Fruit fly (Drosophila melanogaster) Kc167 (cell line): ENCODE results near the gene CG11786.

Source experiments
- Myc ChIP-seq: fragments of >200 bp; optimal IDR thresholded peaks from 2 replicates; lab custom pipeline; 2017; ENCODE audit warnings: missing external identifiers
- Sin3A ChIP-seq: fragments of >200 bp; optimal IDR thresholded peaks from 2 replicates; lab custom pipeline; 2018; ENCODE audit warnings: missing external identifiers
- h ChIP-seq: fragments of >200 bp; optimal IDR thresholded peaks from 3 replicates; lab custom pipeline; 2018; ENCODE audit warnings: missing external identifiers
- insv ChIP-seq: fragments of >200 bp; optimal IDR thresholded peaks from 3 replicates; lab custom pipeline; 2018; ENCODE audit warnings: missing external identifiers
- psq ChIP-seq: fragments of >200 bp; optimal IDR thresholded peaks from 2 replicates; lab custom pipeline; 2017; ENCODE audit warnings: missing external identifiers
- ttk ChIP-seq: sonication (Bioruptor generic); optimal IDR thresholded peaks from 2 replicates; lab custom pipeline; 2017; ENCODE audit warnings: missing external identifiers

Gene CG11786

DNA sequence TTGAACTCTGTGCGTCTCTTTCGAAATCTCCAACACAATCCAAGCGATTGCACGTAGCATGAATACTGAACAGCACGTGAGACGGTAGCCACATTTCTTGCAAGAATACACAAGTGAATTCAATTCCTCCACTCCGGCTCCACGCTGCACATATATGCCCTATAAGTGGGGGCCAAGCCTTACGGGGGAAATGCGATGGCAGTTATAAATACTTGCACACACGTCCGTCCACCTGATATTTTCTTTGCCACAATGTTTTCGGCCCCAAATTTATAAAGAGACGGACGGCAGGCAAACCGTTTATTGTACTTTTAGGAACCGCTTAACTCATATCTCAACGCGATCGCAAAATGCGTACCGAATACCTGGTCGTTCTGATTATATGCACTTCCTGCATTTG, at the start of gene CG11786:
TSS of gene CG11786 (plus strand) at position 301 of the 400 bp plus-strand sequence.
- TF ChIP-seq psq (lab: Kevin White, UChicago) (no peak), h (lab: Kevin White, UChicago) (no peak), ttk (lab: Kevin White, UChicago) (no peak), Sin3A (lab: Kevin White, UChicago) (no peak), Myc (lab: Kevin White, UChicago) (no peak), insv (lab: Kevin White, UChicago) (no peak)

DNA sequence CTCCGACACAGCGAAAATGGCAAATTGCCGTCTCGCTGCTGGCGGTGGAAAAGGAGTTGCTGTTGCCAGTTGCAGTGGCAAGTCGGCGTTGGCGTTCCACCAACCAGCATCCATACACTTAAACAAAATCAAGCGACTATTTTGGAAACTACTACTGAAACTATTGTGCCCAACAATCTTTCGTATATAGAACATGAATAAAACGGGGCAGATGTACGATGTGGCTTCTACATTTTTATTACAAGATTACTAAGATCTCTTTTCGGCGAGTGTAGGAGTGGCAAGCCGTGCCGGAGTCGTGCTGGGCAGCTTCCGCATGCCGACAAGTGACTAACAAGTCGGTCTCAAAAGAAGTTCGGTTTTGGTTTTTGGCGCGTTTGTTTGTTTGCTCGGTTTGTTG, 49.6 kb upstream of the CG11786 start:
- TF ChIP-seq ttk (lab: Kevin White, UChicago) (no peak), Myc (lab: Kevin White, UChicago) (no peak), h (lab: Kevin White, UChicago) (no peak), insv (lab: Kevin White, UChicago) (no peak), psq (lab: Kevin White, UChicago) (no peak), Sin3A (lab: Kevin White, UChicago) (no peak)

DNA sequence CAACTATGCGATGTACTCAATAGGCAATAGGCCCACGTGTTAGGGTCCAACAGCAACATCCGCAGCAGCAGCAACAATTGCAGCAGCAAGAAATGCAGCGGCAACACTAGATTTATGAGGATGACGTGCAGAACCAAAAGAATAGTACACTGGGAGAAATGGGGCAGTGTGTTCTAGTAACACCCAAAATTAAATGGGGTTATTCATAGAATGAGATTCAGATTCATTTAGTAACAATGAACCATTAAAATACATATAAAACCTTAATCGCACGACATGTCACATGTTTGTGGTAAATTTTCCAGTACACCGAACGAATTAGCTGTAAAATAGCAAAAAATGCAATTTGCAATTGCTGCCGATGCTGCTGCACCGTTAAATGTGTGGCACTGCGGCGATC, 48.8 kb upstream of the CG11786 start:
- TF ChIP-seq insv (lab: Kevin White, UChicago): no peak

DNA sequence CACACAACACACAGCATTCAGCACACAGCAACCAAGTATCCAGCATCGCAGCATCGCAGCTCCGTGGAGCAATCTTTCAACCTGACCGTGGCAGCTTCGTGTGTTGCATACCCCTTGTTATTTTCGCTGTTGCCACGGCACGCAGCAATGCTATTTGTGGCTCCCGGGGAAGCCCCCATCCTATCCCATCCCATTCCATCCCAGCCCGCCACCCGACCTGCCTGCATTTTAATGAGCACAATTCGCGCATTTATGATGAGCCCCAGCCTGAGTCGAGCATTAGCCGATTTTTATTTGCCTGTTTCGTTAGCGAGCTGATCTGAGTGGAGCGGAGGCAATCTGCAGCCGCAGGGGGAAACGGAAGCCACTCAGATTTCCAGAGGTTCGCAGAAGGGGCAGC, 46.5 kb upstream of the CG11786 start:
- TF ChIP-seq insv (lab: Kevin White, UChicago) (no peak), h (lab: Kevin White, UChicago) (no peak)

DNA sequence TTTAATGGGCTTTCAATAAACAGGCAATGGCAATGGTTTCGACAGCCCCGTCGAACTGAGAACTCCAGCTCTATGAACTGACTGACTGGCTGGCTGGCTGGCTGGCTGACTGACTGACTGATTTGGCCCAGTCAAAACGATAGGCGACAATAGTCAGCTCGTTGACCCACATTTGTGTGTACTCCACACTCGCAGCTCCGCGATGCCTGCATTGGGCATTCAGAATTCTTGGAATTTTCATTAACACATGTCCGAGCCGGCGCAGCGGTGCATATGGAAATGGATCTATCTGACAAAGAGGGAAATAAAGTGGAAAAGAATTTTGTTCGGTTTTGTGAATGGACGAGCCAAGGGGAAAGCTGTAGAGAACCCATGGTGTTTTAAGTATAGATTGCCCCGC, 43.9 kb upstream of the CG11786 start:
- TF ChIP-seq insv (lab: Kevin White, UChicago) (no peak), Myc (lab: Kevin White, UChicago) (no peak), psq (lab: Kevin White, UChicago) (no peak), h (lab: Kevin White, UChicago) (no peak), ttk (lab: Kevin White, UChicago) (no peak), Sin3A (lab: Kevin White, UChicago) (no peak)

DNA sequence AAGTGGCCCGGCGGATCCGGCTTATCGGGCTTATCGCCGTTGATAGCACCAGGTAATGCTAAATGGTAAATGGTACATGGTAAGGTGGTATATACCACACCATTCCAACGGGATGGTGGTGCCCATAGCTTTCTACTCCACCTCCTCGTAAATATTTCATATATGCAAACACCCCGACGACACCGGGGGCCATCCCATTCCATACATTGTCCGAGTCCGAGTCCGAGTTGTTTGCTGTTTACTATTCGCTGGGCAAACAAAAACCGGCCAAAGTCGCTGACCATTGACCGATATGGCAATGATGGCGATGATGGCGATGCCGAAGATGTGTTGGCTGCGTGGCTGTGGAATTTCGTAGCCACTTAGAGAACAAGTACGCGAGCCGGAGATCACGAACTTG, 42.1 kb upstream of the CG11786 start:
- no peak for TF ChIP-seq psq (lab: Kevin White, UChicago)
- TF ChIP-seq Sin3A (lab: Kevin White, UChicago): no peak
- no peak for TF ChIP-seq ttk (lab: Kevin White, UChicago)
- TF ChIP-seq insv (lab: Kevin White, UChicago): no peak
- TF ChIP-seq h (lab: Kevin White, UChicago): no peak
- TF ChIP-seq Myc (lab: Kevin White, UChicago): no peak

DNA sequence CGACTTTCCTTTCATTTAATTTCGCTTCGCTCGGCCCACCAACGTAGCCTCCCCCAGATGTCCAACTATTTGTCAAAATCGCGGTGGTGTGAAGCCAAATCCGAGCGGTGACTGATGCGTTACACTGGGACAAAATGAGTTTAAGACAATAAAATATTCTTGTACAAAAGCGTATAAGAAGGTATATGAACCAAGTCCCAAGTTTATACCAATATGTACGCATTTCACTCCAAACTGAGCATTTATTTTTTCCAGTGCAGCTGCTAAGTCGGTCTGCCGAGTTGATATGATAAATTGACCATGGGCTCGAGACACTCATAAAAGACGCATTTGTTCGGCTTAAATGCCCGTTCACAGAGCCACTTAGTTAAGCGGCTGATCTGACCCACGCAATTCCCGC, 41.4 kb upstream of the CG11786 start:
- TF ChIP-seq Myc (lab: Kevin White, UChicago): no peak
- no peak for TF ChIP-seq insv (lab: Kevin White, UChicago)
- no peak for TF ChIP-seq h (lab: Kevin White, UChicago)
- TF ChIP-seq Sin3A (lab: Kevin White, UChicago): no peak
- no peak for TF ChIP-seq ttk (lab: Kevin White, UChicago)

DNA sequence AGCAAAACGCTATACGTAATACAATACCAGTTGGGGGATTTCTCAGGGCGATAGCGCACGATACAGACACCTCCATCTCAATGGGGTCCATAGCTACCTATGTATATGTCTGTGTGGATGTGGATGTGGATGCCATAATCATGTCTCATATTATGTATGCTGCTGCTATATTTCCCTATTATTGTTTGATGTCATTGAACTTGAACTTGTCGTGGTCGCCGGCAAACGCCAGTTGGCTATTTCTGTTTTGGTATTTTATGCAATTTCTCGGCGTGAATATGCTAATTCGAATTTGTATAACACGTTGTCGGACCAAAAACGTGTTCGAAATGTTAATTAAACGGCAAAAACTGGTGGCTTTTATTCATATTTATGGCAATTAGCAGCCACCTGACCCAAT, 40.4 kb upstream of the CG11786 start:
- TF ChIP-seq Myc (lab: Kevin White, UChicago) (no peak), ttk (lab: Kevin White, UChicago) (no peak), psq (lab: Kevin White, UChicago) (no peak)

DNA sequence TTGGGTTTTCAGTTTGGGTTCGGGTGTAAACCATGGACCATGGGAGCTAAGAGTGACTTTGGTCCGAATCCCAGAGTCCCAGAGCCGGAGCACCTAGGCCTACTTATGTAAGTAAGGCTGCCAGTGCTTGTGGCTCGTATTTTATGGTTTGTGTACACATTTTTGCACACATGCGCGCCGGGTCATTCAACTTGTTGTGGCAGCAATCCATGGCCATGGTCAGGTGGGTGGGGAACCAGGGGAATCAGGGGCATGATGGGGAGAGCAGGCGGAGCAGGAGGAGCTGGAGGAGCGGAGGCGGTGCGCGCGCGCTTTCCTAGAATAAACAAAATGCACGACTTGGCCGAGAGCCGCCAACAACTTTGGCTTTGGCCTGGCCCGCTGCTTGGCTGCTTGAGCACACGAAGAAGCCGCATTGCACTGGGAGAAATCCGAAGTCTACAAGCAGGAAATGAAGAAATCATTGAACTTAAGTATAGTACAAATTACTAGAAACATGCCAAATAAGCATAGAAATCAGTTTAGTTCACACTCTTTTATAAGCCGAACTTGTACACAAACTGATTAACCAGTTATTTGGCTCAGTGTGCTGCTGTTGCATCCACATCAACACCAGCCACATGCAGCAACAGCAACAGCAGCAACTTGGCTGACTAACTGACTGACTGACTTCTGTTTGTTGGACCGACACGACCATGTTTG, 36.2 kb upstream of the CG11786 start:
- TF ChIP-seq psq (lab: Kevin White, UChicago): no peak
- TF ChIP-seq ttk (lab: Kevin White, UChicago): no peak
- no peak for TF ChIP-seq Sin3A (lab: Kevin White, UChicago)
- TF ChIP-seq Myc (lab: Kevin White, UChicago): no peak
- TF ChIP-seq insv (lab: Kevin White, UChicago): no peak
- no peak for TF ChIP-seq h (lab: Kevin White, UChicago)

DNA sequence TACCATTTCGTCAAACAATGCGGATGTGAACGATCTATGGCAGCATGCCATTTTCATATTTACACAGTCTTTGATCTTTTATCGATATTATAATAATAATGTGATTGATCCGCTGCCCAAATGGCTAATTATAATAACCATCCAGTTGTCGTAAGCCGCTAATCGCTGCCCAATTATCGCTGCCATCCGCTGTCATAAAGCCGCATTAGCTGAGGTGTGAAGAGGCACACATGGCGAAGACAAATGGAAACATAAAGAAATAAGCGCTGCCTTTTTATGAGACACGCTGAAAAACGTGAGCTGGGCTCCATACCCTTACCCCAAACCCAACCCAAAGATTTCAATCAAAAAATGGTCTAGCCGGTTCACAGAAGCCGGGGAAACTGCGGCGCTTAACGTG, 34.1 kb upstream of the CG11786 start:
- TF ChIP-seq Myc (lab: Kevin White, UChicago) (no peak), insv (lab: Kevin White, UChicago) (no peak), ttk (lab: Kevin White, UChicago) (no peak), psq (lab: Kevin White, UChicago) (no peak), h (lab: Kevin White, UChicago) (no peak)

DNA sequence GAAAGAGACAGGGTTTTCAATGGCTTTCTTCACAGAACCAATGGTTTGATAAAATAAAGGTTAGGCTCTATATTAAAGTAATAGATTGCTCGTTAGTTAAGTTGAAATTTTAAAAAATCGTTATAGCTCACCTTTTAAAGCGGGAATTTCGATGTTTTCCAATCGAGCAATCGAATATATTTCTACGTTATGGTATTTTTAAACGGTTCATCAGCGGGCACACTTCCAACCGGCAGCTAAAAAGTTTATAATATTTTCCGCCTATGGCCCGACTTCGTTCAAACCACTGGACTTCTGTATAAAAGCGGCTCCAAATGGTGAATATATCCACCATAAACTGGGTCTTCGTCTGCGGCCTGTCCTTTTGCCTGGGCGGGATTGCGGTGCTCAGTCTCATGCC, 23.1 kb upstream of the CG11786 start, which contains the start of gene beta4GalT7:
TSS of gene beta4GalT7 (plus strand) at position 201 of the 400 bp plus-strand sequence.
- TF ChIP-seq insv (lab: Kevin White, UChicago) (no peak), ttk (lab: Kevin White, UChicago) (no peak), psq (lab: Kevin White, UChicago) (no peak), Sin3A (lab: Kevin White, UChicago) (no peak), Myc (lab: Kevin White, UChicago) (no peak), h (lab: Kevin White, UChicago) (no peak)

DNA sequence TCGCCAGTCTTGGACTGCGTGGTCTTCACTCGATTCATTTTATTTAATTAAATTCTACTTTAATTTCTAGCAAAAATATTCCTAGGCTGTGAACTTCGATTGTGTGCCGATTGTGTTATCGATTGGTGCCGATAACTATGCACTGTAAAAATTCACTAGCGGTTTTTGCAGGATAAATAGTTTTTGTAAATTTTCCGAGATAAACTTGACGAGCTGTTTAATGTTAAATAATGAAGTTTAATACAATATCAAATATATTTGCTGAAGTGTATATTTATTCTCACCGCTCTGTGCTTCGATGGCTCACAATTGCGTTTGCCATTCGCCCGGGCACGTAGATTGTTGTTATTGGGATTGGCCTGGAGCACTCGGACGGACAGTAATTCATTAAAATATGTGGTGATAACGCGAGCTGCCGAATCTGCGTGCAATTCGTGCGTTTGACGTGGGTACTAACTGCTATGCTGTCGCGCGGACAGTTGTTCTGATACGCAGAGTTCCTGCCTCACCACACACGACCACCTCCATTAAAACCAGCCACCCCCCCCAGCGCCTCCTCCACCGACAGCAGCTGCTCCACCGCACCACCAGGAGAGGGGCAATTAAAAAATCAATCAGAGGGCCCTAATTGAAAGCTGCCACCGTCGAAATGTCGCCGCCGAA, 21.1 kb upstream of the CG11786 start, which contains the start of the genes EMC6 and Hr96:
TSS of gene EMC6 (minus strand) at position 123 of the 663 bp plus-strand sequence.
TSS of gene Hr96 (plus strand) at position 341 of the 663 bp plus-strand sequence.
- TF ChIP-seq psq (lab: Kevin White, UChicago): no peak
- no peak for TF ChIP-seq insv (lab: Kevin White, UChicago)
